Fruit fly (Drosophila melanogaster): ENCODE data around the gene CG43867.
A peak's percentile ranks its signal among the peaks of the same experiment; 100 is the strongest.

dm6 chrX:758892-759621, 168.7 kb downstream of the CG43867 start, which contains the start of gene CG5273:
- TF ChIP-seq CG15710 (tag; optimal IDR thresholded peaks at IDR 0.05) (peak; percentile 11), D1 (tag; optimal IDR thresholded peaks at IDR 0.05) (no peak), fd96Ca (GFP tag; IDR thresholded peaks at IDR 0.05) (peak; percentile 47; the same call in 1 of the 3 replicates), gl (tag; optimal IDR thresholded peaks at IDR 0.05) (no peak), Snoo (tag; optimal IDR thresholded peaks at IDR 0.05) (no peak), CG32121 (GFP tag; IDR thresholded peaks at IDR 0.05) (no peak; the same call in 1 of the 2 replicates), rn (GFP tag; IDR thresholded peaks at IDR 0.05) (no peak), CG4496 (GFP tag; IDR thresholded peaks at IDR 0.05) (no peak), CG34367 (tag; optimal IDR thresholded peaks at IDR 0.05) (no peak), CG14655 (GFP tag; optimal IDR thresholded peaks at IDR 0.05) (no peak)
